Fruit fly (Drosophila melanogaster): ENCODE measurements around the gene Spn28B.

Gene Spn28B

dm6 chr2L:7581624-7582023 is at the start of gene Spn28B:
TSS of gene Spn28B (plus strand) at chr2L:7581924.
- no peak for TF ChIP-seq usp (GFP tag; optimal IDR thresholded peaks at IDR 0.05)
- TF ChIP-seq Dll (optimal IDR thresholded peaks at IDR 0.05) = no peak
- no peak for TF ChIP-seq CG8478 (optimal IDR thresholded peaks at IDR 0.05)
- no peak for TF ChIP-seq EcR (GFP tag; optimal IDR thresholded peaks at IDR 0.05)
- no peak for TF ChIP-seq pan (optimal IDR thresholded peaks at IDR 0.05)
- no peak for TF ChIP-seq psq (optimal IDR thresholded peaks at IDR 0.05)

dm6 chr2L:7532644-7533324 is 48.9 kb upstream of the Spn28B start:
- TF ChIP-seq Dll (optimal IDR thresholded peaks at IDR 0.05) (no peak), pan (optimal IDR thresholded peaks at IDR 0.05) (no peak), CG8478 (optimal IDR thresholded peaks at IDR 0.05) (no peak), EcR (GFP tag; optimal IDR thresholded peaks at IDR 0.05) (no peak), psq (optimal IDR thresholded peaks at IDR 0.05) (no peak), usp (GFP tag; optimal IDR thresholded peaks at IDR 0.05) (no peak)

- no peak for TF ChIP-seq usp (GFP tag; optimal IDR thresholded peaks at IDR 0.05)
- no peak for TF ChIP-seq CG8478 (optimal IDR thresholded peaks at IDR 0.05)
- TF ChIP-seq Dll (optimal IDR thresholded peaks at IDR 0.05) = no peak
- TF ChIP-seq pan (optimal IDR thresholded peaks at IDR 0.05) = no peak
- TF ChIP-seq EcR (GFP tag; optimal IDR thresholded peaks at IDR 0.05) = no peak
- TF ChIP-seq psq (optimal IDR thresholded peaks at IDR 0.05) = no peak
Observed at dm6 chr2L:7534024-7534423, 47.7 kb upstream of the Spn28B start.

DNA sequence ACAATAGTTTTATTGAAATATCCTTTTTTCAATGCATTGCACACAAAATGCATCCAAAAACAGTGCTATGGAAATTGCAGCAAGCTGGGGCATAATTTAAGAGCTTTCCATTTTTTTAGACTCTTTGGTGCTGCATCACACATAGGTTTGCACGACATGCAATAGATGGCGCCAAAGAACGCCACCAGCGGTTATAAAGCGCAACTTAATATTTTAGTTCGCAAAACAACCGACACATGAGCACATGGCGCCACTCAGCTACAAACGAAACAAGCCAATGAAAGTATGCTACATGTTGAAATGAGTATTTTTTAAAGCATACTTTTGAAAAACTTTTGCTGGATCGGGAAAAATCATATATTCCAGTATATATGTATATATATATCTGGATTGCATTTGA is 46.8 kb upstream of the Spn28B start:
- TF ChIP-seq usp (GFP tag; optimal IDR thresholded peaks at IDR 0.05) (no peak), pan (optimal IDR thresholded peaks at IDR 0.05) (no peak), CG8478 (optimal IDR thresholded peaks at IDR 0.05) (no peak), EcR (GFP tag; optimal IDR thresholded peaks at IDR 0.05) (no peak), Dll (optimal IDR thresholded peaks at IDR 0.05) (no peak), psq (optimal IDR thresholded peaks at IDR 0.05) (no peak)

DNA sequence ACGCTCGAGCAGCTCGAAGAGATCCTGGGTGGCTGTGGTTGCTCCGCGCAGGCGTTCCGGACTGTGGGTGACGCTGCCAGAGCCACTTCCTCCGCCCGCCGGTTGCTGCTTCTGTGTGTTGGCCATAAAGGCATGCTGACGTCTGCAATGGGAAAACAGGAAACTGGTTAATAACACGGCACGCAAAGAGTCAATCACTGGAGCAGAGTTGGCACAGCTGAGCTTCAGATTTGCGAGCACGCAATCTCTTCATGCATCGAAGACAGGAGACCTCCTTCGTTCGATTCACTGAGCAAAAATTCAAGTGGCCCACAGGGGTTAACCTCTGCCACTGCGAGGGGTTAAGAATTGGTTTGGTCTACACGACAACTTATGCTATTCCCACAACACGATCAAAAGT is 45.4 kb upstream of the Spn28B start:
- TF ChIP-seq psq (optimal IDR thresholded peaks at IDR 0.05) (no peak), pan (optimal IDR thresholded peaks at IDR 0.05) (no peak), CG8478 (optimal IDR thresholded peaks at IDR 0.05) (no peak), Dll (optimal IDR thresholded peaks at IDR 0.05) (no peak), EcR (GFP tag; optimal IDR thresholded peaks at IDR 0.05) (no peak), usp (GFP tag; optimal IDR thresholded peaks at IDR 0.05) (no peak)

- TF ChIP-seq psq (optimal IDR thresholded peaks at IDR 0.05) = no peak
- no peak for TF ChIP-seq pan (optimal IDR thresholded peaks at IDR 0.05)
- TF ChIP-seq CG8478 (optimal IDR thresholded peaks at IDR 0.05) = no peak
- TF ChIP-seq Dll (optimal IDR thresholded peaks at IDR 0.05) = no peak
- TF ChIP-seq EcR (GFP tag; optimal IDR thresholded peaks at IDR 0.05) = no peak
- no peak for TF ChIP-seq usp (GFP tag; optimal IDR thresholded peaks at IDR 0.05)
Observed at dm6 chr2L:7541047-7541726, 40.5 kb upstream of the Spn28B start.

dm6 chr2L:7541937-7542779 is 39.6 kb upstream of the Spn28B start:
- TF ChIP-seq Dll (optimal IDR thresholded peaks at IDR 0.05) (no peak), usp (GFP tag; optimal IDR thresholded peaks at IDR 0.05) (no peak), psq (optimal IDR thresholded peaks at IDR 0.05) (no peak), CG8478 (optimal IDR thresholded peaks at IDR 0.05) (no peak), pan (optimal IDR thresholded peaks at IDR 0.05) (no peak), EcR (GFP tag; optimal IDR thresholded peaks at IDR 0.05) (no peak)

DNA sequence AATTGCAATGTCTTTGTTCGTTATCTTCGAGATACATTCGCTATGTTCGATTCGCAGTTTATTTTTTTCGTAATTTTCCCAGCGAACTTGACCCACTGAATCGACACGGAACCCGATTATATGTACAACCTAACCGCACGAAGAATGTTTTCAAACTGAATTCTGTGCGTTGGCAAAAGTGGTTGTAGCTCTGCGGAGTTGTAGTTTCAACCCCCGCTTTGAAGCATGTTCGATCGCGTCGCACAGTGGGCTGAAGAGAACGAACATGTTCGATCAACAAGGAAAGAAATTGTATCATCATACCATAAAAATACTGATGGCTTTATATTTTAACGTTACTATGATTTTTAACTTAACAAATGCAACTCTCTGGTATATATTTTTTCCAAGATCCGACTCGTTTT is 37.5 kb upstream of the Spn28B start:
- no peak for TF ChIP-seq CG8478 (optimal IDR thresholded peaks at IDR 0.05)

dm6 chr2L:7545608-7546275 is 36.0 kb upstream of the Spn28B start:
- no peak for TF ChIP-seq Dll (optimal IDR thresholded peaks at IDR 0.05)
- TF ChIP-seq CG8478 (optimal IDR thresholded peaks at IDR 0.05) = no peak
- no peak for TF ChIP-seq usp (GFP tag; optimal IDR thresholded peaks at IDR 0.05)
- no peak for TF ChIP-seq psq (optimal IDR thresholded peaks at IDR 0.05)
- no peak for TF ChIP-seq pan (optimal IDR thresholded peaks at IDR 0.05)
- TF ChIP-seq EcR (GFP tag; optimal IDR thresholded peaks at IDR 0.05) = no peak

dm6 chr2L:7546824-7547466 is 34.8 kb upstream of the Spn28B start:
- TF ChIP-seq CG8478 (optimal IDR thresholded peaks at IDR 0.05) (no peak), EcR (GFP tag; optimal IDR thresholded peaks at IDR 0.05) (no peak), psq (optimal IDR thresholded peaks at IDR 0.05) (no peak), Dll (optimal IDR thresholded peaks at IDR 0.05) (no peak), pan (optimal IDR thresholded peaks at IDR 0.05) (no peak)

DNA sequence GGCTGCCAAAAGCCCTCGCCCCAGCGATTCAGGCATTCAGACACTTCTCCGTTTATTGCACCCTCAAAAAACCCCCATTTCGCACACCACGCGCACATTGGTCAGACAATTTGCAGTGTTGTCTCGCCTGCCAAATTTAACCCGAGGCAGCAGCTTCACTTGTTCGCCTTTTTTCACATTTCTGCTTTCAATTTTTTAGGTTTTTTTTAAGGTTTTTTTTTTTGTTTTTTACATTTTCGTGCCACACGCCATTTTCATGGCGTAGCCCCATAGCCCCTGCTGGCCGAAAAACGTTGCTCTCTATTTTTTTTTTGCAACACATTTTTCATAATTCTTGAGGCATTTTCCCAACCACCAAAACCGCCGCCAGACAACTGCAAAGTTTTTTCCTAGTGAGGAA is 22.2 kb upstream of the Spn28B start:
- no peak for TF ChIP-seq psq (optimal IDR thresholded peaks at IDR 0.05)
- no peak for TF ChIP-seq Dll (optimal IDR thresholded peaks at IDR 0.05)
- no peak for TF ChIP-seq EcR (GFP tag; optimal IDR thresholded peaks at IDR 0.05)
- TF ChIP-seq pan (optimal IDR thresholded peaks at IDR 0.05) = no peak
- TF ChIP-seq usp (GFP tag; optimal IDR thresholded peaks at IDR 0.05) = no peak
- no peak for TF ChIP-seq CG8478 (optimal IDR thresholded peaks at IDR 0.05)

Data from whole organism.